Worm (Caenorhabditis elegans) whole organism, L1 larva: ENCODE data around the gene uggt-1.

Experiments used
- ceh-90 ChIP-seq: sonication (generic microtip); optimal IDR thresholded peaks from 2 replicates; lab custom pipeline; 2016; ENCODE audit warnings: missing genetic modification characterization, missing compliant biosample characterization
- egl-27 ChIP-seq, 2 experiments: fragments of 150-350 bp in 1 of 2; sonication (generic microtip); optimal IDR thresholded peaks; 3 replicates each; lab custom pipeline; 2017 to 2018; ENCODE audit warnings: missing biosample characterization in 2 of 2, missing genetic modification characterization in 2 of 2, missing genetic modification reagents in 2 of 2
- lin-39 ChIP-seq: fragments of 150-350 bp; optimal IDR thresholded peaks from 2 replicates; lab custom pipeline; 2014; ENCODE audit warnings: missing biosample characterization, missing genetic modification reagents, missing genetic modification characterization
- mdl-1 ChIP-seq, 2 experiments: fragments of 150-350 bp; optimal IDR thresholded peaks; 2 replicates each; lab custom pipeline; 2014 to 2017; ENCODE audit warnings: missing biosample characterization in 2 of 2, missing genetic modification characterization in 2 of 2, inconsistent platforms in 1 of 2
- nhr-12 ChIP-seq: sonication (generic microtip); optimal IDR thresholded peaks from 2 replicates; lab custom pipeline; 2017; ENCODE audit warnings: missing biosample characterization, missing genetic modification characterization
- nhr-28 ChIP-seq: fragments of 150-350 bp; optimal IDR thresholded peaks from 2 replicates; lab custom pipeline; 2014; ENCODE audit warnings: missing biosample characterization, missing genetic modification characterization
- nhr-76 ChIP-seq: sonication (generic microtip); optimal IDR thresholded peaks from 2 replicates; lab custom pipeline; 2017; ENCODE audit warnings: missing biosample characterization, missing genetic modification characterization
- pqm-1 ChIP-seq: sonication (generic microtip); optimal IDR thresholded peaks from 3 replicates; lab custom pipeline; 2017; ENCODE audit warnings: missing biosample characterization, missing genetic modification characterization
- unc-62 ChIP-seq: fragments of 150-350 bp; optimal IDR thresholded peaks from 2 replicates; lab custom pipeline; 2014; ENCODE audit warnings: missing biosample characterization, missing genetic modification reagents, missing genetic modification characterization
- xbp-1 ChIP-seq: sonication (generic microtip); optimal IDR thresholded peaks from 2 replicates; lab custom pipeline; 2016; ENCODE audit warnings: missing genetic modification characterization, missing compliant biosample characterization
- ztf-11 ChIP-seq, 2 experiments: sonication (generic microtip); optimal IDR thresholded peaks; 2 replicates each; lab custom pipeline; 2016 to 2017; ENCODE audit warnings: missing genetic modification characterization in 2 of 2, missing biosample characterization in 1 of 2, missing compliant biosample characterization in 1 of 2

DNA sequence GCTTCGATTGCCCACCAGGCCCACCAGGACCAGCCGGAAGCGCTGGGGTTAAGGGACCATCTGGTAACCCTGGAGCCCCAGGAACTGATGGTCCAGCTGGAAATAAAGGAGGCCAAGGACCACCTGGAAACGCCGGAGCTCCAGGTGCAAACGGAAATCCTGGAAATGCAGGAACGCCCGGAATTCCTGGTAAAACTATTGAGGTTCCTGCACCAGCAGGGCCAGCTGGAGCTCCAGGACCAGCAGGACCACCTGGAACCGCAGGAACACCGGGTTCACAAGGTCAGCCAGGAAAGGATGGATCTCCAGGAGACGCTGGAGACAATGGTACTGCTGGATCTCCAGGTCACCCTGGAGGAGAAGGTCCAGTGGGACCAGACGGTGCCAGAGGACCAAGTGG lies 46.9 kb upstream of the uggt-1 start:
- TF ChIP-seq ztf-11 (tag; optimal IDR thresholded peaks at IDR 0.05; lab: Kevin White, UChicago) (no peak), nhr-76 (tag; lab: Kevin White, UChicago) (no peak), nhr-12 (tag; lab: Kevin White, UChicago) (no peak), lin-39 (tag; lab: Kevin White, UChicago) (no peak), ceh-90 (tag; lab: Kevin White, UChicago) (no peak), unc-62 (GFP tag; lab: Kevin White, UChicago) (no peak), egl-27 (tag; optimal IDR thresholded peaks at IDR 0.05; lab: Kevin White, UChicago) (no peak), mdl-1 (tag; optimal IDR thresholded peaks at IDR 0.05; lab: Kevin White, UChicago) (no peak), pqm-1 (tag; lab: Kevin White, UChicago) (no peak), nhr-28 (tag; lab: Kevin White, UChicago) (no peak), xbp-1 (tag; lab: Kevin White, UChicago) (no peak)
